Fruit fly (Drosophila melanogaster): ENCODE data around the gene Ada.

Ada gene

DNA sequence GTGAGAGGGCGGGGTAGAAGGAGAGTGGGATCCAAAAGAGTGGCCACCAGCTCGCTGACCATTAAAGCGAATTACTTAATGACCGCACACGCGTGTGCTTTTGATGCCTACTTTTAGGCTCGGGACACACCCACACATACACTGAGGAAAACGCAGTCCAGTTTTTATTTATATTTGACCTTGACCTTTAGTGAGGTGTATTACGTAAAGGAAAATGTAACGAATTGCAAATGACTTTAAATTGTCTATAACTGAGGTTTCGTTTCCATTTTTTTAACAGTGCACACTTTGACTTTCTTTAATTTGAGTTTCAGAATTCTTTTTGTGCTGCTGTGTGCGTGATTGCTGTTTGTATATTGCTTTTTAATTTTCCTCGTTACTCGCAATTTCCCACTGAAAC, 20.3 kb downstream of the Ada start (continued):
- TF ChIP-seq CG7368 (GFP tag; optimal IDR thresholded peaks at IDR 0.05) (no peak), Sox102F (GFP tag; optimal IDR thresholded peaks at IDR 0.05) (no peak), achi (GFP tag; optimal IDR thresholded peaks at IDR 0.05) (no peak), cyc (GFP tag; optimal IDR thresholded peaks at IDR 0.05) (peak; percentile 11), Sox14 (GFP tag; optimal IDR thresholded peaks at IDR 0.05) (no peak), svp (GFP tag) (no peak), Hr39 (GFP tag; optimal IDR thresholded peaks at IDR 0.05) (peak; percentile 24), esn (GFP tag; optimal IDR thresholded peaks at IDR 0.05) (no peak), Hr38 (GFP tag; optimal IDR thresholded peaks at IDR 0.05) (no peak), eg (GFP tag; IDR thresholded peaks at IDR 0.05) (peak; percentile 49; the same call in 1 of the 3 replicates), CG6792 (GFP tag; optimal IDR thresholded peaks at IDR 0.05) (no peak), CG10669 (GFP tag; optimal IDR thresholded peaks at IDR 0.05) (no peak), CG8119 (GFP tag; IDR thresholded peaks at IDR 0.05) (0 out of 3 replicates have a peak, but pooled peaks have one; percentile 19), Eip78C (GFP tag) (peak; percentile 42), Eip93F (GFP tag; optimal IDR thresholded peaks at IDR 0.05) (no peak), ss (GFP tag; optimal IDR thresholded peaks at IDR 0.05) (no peak), Ets21C (GFP tag; optimal IDR thresholded peaks at IDR 0.05) (no peak), Gug (GFP tag; IDR thresholded peaks at IDR 0.05) (0 out of 2 replicates have a peak, but pooled peaks have one; percentile 23), net (GFP tag; optimal IDR thresholded peaks at IDR 0.05) (no peak), CG6163 (GFP tag; IDR thresholded peaks at IDR 0.05) (0 out of 3 replicates have a peak, but pooled peaks have one; percentile 54), fd85E (GFP tag; optimal IDR thresholded peaks at IDR 0.05) (no peak), lz (GFP tag; optimal IDR thresholded peaks at IDR 0.05) (no peak), Smox (GFP tag; optimal IDR thresholded peaks at IDR 0.05) (no peak), fd59A (GFP tag; optimal IDR thresholded peaks at IDR 0.05) (no peak), dac (GFP tag; optimal IDR thresholded peaks at IDR 0.05) (no peak), Eip75B (GFP tag; optimal IDR thresholded peaks at IDR 0.05) (no peak)

DNA sequence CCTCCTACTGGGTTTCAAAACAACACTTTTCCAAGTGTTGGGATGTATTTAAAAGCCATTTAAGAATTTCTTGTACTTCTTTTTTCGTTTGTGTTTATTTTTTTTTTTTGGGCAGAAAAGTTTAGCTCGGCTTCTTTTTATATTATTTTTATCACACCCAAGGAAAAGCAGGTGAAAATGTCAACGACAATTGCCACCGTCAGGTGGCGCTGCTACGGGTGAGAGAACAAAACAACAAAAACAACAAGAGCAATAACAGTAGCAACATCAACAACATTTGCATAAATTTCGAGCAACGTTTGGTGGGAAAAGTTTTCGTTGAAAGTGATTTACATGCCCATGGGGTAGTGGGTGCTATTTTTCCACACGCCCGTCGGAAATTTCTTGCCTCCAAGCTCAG, 25.3 kb downstream of the Ada start:
- no peak for TF ChIP-seq fd59A (GFP tag; optimal IDR thresholded peaks at IDR 0.05)
- TF ChIP-seq CG6163 (GFP tag; IDR thresholded peaks at IDR 0.05) = no peak
- TF ChIP-seq esn (GFP tag; optimal IDR thresholded peaks at IDR 0.05) = no peak
- TF ChIP-seq net (GFP tag; optimal IDR thresholded peaks at IDR 0.05) = no peak
- TF ChIP-seq Sox102F (GFP tag; optimal IDR thresholded peaks at IDR 0.05) = no peak
- TF ChIP-seq CG11902 (GFP tag; optimal IDR thresholded peaks at IDR 0.05) = no peak
- TF ChIP-seq CG10631 (GFP tag; optimal IDR thresholded peaks at IDR 0.05) = no peak
- no peak for TF ChIP-seq fkh (GFP tag; optimal IDR thresholded peaks at IDR 0.05)
- TF ChIP-seq eg (GFP tag; IDR thresholded peaks at IDR 0.05) = no peak
- no peak for TF ChIP-seq Eip78C (GFP tag)
- TF ChIP-seq CG6854 (GFP tag; optimal IDR thresholded peaks at IDR 0.05) = no peak
- TF ChIP-seq CG31627 (GFP tag; optimal IDR thresholded peaks at IDR 0.05) = no peak
- TF ChIP-seq CG11762 (GFP tag; optimal IDR thresholded peaks at IDR 0.05; ENCODE audit: insufficient read depth) = no peak
- no peak for TF ChIP-seq Sox15 (GFP tag; optimal IDR thresholded peaks at IDR 0.05)
- no peak for TF ChIP-seq CG8632 (GFP tag; optimal IDR thresholded peaks at IDR 0.05)
- no peak for TF ChIP-seq CG3032 (tag; optimal IDR thresholded peaks at IDR 0.05)
- TF ChIP-seq Hr39 (GFP tag; optimal IDR thresholded peaks at IDR 0.05) = no peak
- TF ChIP-seq Eip93F (GFP tag; optimal IDR thresholded peaks at IDR 0.05) = no peak
- no peak for TF ChIP-seq salr (GFP tag; optimal IDR thresholded peaks at IDR 0.05)

DNA sequence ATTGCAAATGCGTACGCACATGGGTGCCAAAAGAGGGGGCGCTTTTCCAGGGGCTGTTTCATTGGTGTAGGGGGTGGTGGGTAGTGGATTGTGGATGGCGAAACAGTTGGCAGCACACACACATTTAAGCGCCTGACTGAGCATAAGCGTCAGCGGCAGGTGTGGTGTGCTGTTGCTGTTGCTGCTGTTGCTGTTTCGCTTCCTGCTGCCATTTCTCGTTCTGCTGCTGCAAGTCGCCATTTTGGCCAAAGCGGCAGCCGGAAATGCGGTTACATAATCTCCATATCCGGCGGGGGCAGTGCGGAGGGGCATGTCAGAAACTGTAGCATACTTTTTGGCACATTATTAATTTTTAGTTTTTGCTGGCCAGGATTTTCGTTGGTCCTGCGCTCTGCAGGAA, 39.8 kb downstream of the Ada start:
- TF ChIP-seq CG6163 (GFP tag; IDR thresholded peaks at IDR 0.05) (0 out of 3 replicates have a peak, but pooled peaks have one; percentile 18), Ets21C (GFP tag; optimal IDR thresholded peaks at IDR 0.05) (no peak), Smox (GFP tag; optimal IDR thresholded peaks at IDR 0.05) (no peak)
